Worm (Caenorhabditis elegans) whole organism, late embryonic: ENCODE measurements around the gene rocf-1.

Experiments
- C38D4.7 ChIP-seq: fragments of 200-800 bp; sonication (Bioruptor generic); optimal IDR thresholded peaks from 2 replicates; lab custom pipeline; 2018; ENCODE audit warnings: mild to moderate bottlenecking, missing genetic modification characterization, moderate library complexity, missing compliant biosample characterization
- K02D7.2 ChIP-seq: sonication (generic microtip); optimal IDR thresholded peaks from 2 replicates; lab custom pipeline; 2017; ENCODE audit warnings: mild to moderate bottlenecking, missing genetic modification characterization, missing compliant biosample characterization
- K09A11.1 ChIP-seq: sonication (generic microtip); optimal IDR thresholded peaks from 2 replicates; lab custom pipeline; 2017; ENCODE audit warnings: antibody characterized with exemption, mild to moderate bottlenecking, missing genetic modification characterization, missing compliant biosample characterization; ENCODE audit not compliant: insufficient read depth
- T23F11.4 ChIP-seq: fragments of 200-800 bp; sonication (Bioruptor generic); optimal IDR thresholded peaks from 2 replicates; lab custom pipeline; 2018; ENCODE audit warnings: mild to moderate bottlenecking, missing genetic modification characterization, missing compliant biosample characterization
- Y22D7AL.16 ChIP-seq: sonication (generic microtip); optimal IDR thresholded peaks from 2 replicates; lab custom pipeline; 2016; ENCODE audit warnings: missing genetic modification characterization, missing compliant biosample characterization
- ceh-14 ChIP-seq: sonication (generic microtip); optimal IDR thresholded peaks from 2 replicates; lab custom pipeline; 2016; ENCODE audit warnings: missing genotype, missing genetic modification characterization, missing compliant biosample characterization
- ceh-18 ChIP-seq: sonication (generic microtip); optimal IDR thresholded peaks from 2 replicates; lab custom pipeline; 2016; ENCODE audit warnings: missing genetic modification characterization, missing compliant biosample characterization
- ceh-2 ChIP-seq: sonication (generic microtip); optimal IDR thresholded peaks from 2 replicates; lab custom pipeline; 2016; ENCODE audit warnings: missing genotype, missing genetic modification characterization, missing compliant biosample characterization
- ceh-22 ChIP-seq: sonication (generic microtip); optimal IDR thresholded peaks from 2 replicates; lab custom pipeline; 2017; ENCODE audit warnings: missing biosample characterization, missing genetic modification characterization
- ceh-30 ChIP-seq: fragments of 150-350 bp; optimal IDR thresholded peaks from 2 replicates; lab custom pipeline; 2014; ENCODE audit warnings: missing biosample characterization, missing genetic modification characterization
- ceh-48 ChIP-seq: sonication (generic microtip); optimal IDR thresholded peaks from 2 replicates; lab custom pipeline; 2016; ENCODE audit warnings: missing genetic modification characterization, inconsistent platforms, missing compliant biosample characterization
- elt-2 ChIP-seq: sonication (generic microtip); optimal IDR thresholded peaks from 2 replicates; lab custom pipeline; 2016; ENCODE audit warnings: missing genetic modification reagents, missing genetic modification characterization, missing compliant biosample characterization
- fkh-10 ChIP-seq: fragments of 150-350 bp; optimal IDR thresholded peaks from 2 replicates; lab custom pipeline; 2014; ENCODE audit warnings: missing biosample characterization, missing genetic modification reagents, missing genetic modification characterization
- hlh-13 ChIP-seq: fragments of 200-800 bp; sonication (Bioruptor generic); optimal IDR thresholded peaks from 2 replicates; lab custom pipeline; 2018; ENCODE audit warnings: mild to moderate bottlenecking, missing genetic modification characterization, missing compliant biosample characterization
- hlh-15 ChIP-seq: sonication (generic microtip); optimal IDR thresholded peaks from 2 replicates; lab custom pipeline; 2016; ENCODE audit warnings: missing genetic modification characterization, missing compliant biosample characterization
- hlh-30 ChIP-seq: sonication (generic microtip); optimal IDR thresholded peaks from 2 replicates; lab custom pipeline; 2017; ENCODE audit warnings: antibody characterized with exemption, missing genetic modification characterization, missing compliant biosample characterization; ENCODE audit not compliant: insufficient read depth
- hlh-8 ChIP-seq: sonication (generic microtip); optimal IDR thresholded peaks from 2 replicates; lab custom pipeline; 2016; ENCODE audit warnings: missing genotype, missing genetic modification characterization, missing compliant biosample characterization
- lim-6 ChIP-seq: sonication (generic microtip); optimal IDR thresholded peaks from 2 replicates; lab custom pipeline; 2016; ENCODE audit warnings: missing genetic modification characterization, missing compliant biosample characterization
- lin-11 ChIP-seq: fragments of 200-800 bp; sonication (Bioruptor generic); optimal IDR thresholded peaks from 2 replicates; lab custom pipeline; 2018; ENCODE audit warnings: mild to moderate bottlenecking, missing genetic modification characterization, missing compliant biosample characterization
- mec-3 ChIP-seq: sonication (generic microtip); optimal IDR thresholded peaks from 2 replicates; lab custom pipeline; 2016; ENCODE audit warnings: borderline replicate concordance, missing genetic modification characterization, missing compliant biosample characterization
- nfya-1 ChIP-seq: sonication (generic microtip); optimal IDR thresholded peaks from 2 replicates; lab custom pipeline; 2017; ENCODE audit warnings: missing genetic modification characterization, mild to moderate bottlenecking, missing compliant biosample characterization, antibody characterized with exemption, moderate library complexity
- nhr-11 ChIP-seq: fragments of 150-350 bp; optimal IDR thresholded peaks from 2 replicates; lab custom pipeline; 2014; ENCODE audit warnings: missing biosample characterization, missing genetic modification characterization
- odd-2 ChIP-seq: sonication (generic microtip); optimal IDR thresholded peaks from 2 replicates; lab custom pipeline; 2017; ENCODE audit warnings: antibody characterized with exemption, mild to moderate bottlenecking, missing genetic modification characterization, missing compliant biosample characterization
- pag-3 ChIP-seq: sonication (generic microtip); optimal IDR thresholded peaks from 2 replicates; lab custom pipeline; 2016; ENCODE audit warnings: missing compliant biosample characterization, missing genetic modification characterization, borderline replicate concordance
- pat-9 ChIP-seq: fragments of 200-800 bp; sonication (Bioruptor generic); optimal IDR thresholded peaks from 2 replicates; lab custom pipeline; 2018; ENCODE audit warnings: mild to moderate bottlenecking, missing genetic modification characterization, moderate library complexity, missing compliant biosample characterization
- pax-1 ChIP-seq: fragments of 150-350 bp; optimal IDR thresholded peaks from 2 replicates; lab custom pipeline; 2014; ENCODE audit warnings: missing biosample characterization, missing genetic modification characterization
- pha-4 ChIP-seq: fragments of 150-350 bp; optimal IDR thresholded peaks from 2 replicates; lab custom pipeline; 2018; ENCODE audit warnings: missing biosample characterization, missing genetic modification reagents, missing genetic modification characterization
- pqm-1 ChIP-seq: sonication (generic microtip); optimal IDR thresholded peaks from 2 replicates; lab custom pipeline; 2016; ENCODE audit warnings: missing genetic modification characterization, missing compliant biosample characterization
- pros-1 ChIP-seq: fragments of 150-350 bp; optimal IDR thresholded peaks from 2 replicates; lab custom pipeline; 2014; ENCODE audit warnings: missing biosample characterization, missing genetic modification reagents, missing genetic modification characterization
- rnt-1 ChIP-seq: sonication (generic microtip); optimal IDR thresholded peaks from 2 replicates; lab custom pipeline; 2016; ENCODE audit warnings: missing genetic modification characterization, missing compliant biosample characterization
- sdc-2 ChIP-seq: sonication (generic microtip); optimal IDR thresholded peaks from 2 replicates; lab custom pipeline; 2016; ENCODE audit warnings: missing genotype, missing genetic modification characterization, missing compliant biosample characterization
- tbx-2 ChIP-seq: sonication (generic microtip); optimal IDR thresholded peaks from 2 replicates; lab custom pipeline; 2016; ENCODE audit warnings: missing genetic modification characterization, missing compliant biosample characterization
- tbx-7 ChIP-seq: sonication (generic microtip); optimal IDR thresholded peaks from 2 replicates; lab custom pipeline; 2016; ENCODE audit warnings: missing genotype, missing genetic modification characterization, missing compliant biosample characterization
- unc-3 ChIP-seq, 2 experiments: fragments of 200-800 bp in 1 of 2; sonication (Bioruptor generic) in 1 of 2; sonication (generic microtip) in 1 of 2; conservative IDR thresholded peaks in 1 of 2; optimal IDR thresholded peaks in 1 of 2; 2 replicates each; pipeline versions ENCODE4 v1.3.6 to Lab custom; 2016 to 2022; ENCODE audit warnings: missing compliant biosample characterization in 2 of 2, missing genetic modification characterization in 2 of 2, missing genetic modification reagents in 1 of 2
- unc-55 ChIP-seq: sonication (generic microtip); optimal IDR thresholded peaks from 2 replicates; lab custom pipeline; 2017; ENCODE audit warnings: missing biosample characterization, missing genetic modification reagents, missing genetic modification characterization
- unc-86 ChIP-seq: sonication (generic microtip); optimal IDR thresholded peaks from 2 replicates; lab custom pipeline; 2016; ENCODE audit warnings: missing genetic modification characterization, missing compliant biosample characterization
- ztf-16 ChIP-seq: sonication (generic microtip); optimal IDR thresholded peaks from 2 replicates; lab custom pipeline; 2017; ENCODE audit warnings: missing genetic modification characterization, missing compliant biosample characterization

rocf-1 gene

ce11 chrV:15495169-15495568, 30.9 kb upstream of the rocf-1 start, which contains the start of gene srh-219:
Gene srh-219, plus strand, starts transcription at chrV:15495469.
- no peak for TF ChIP-seq lim-6 (tag; lab: Kevin White, UChicago)
- TF ChIP-seq ceh-30 (tag; lab: Kevin White, UChicago) = no peak
- TF ChIP-seq mec-3 (tag; lab: Kevin White, UChicago) = no peak
- TF ChIP-seq sdc-2 (tag; lab: Kevin White, UChicago) = no peak
- TF ChIP-seq C38D4.7 (GFP tag; lab: Kevin White, UChicago) = no peak
- TF ChIP-seq ceh-48 = no peak
- no peak for TF ChIP-seq odd-2 (tag; lab: Kevin White, UChicago)
- no peak for TF ChIP-seq ceh-22 (tag; lab: Kevin White, UChicago)
- TF ChIP-seq fkh-10 (GFP tag; lab: Kevin White, UChicago) = no peak
- TF ChIP-seq K02D7.2 = no peak
- TF ChIP-seq ceh-18 (tag; lab: Kevin White, UChicago) = no peak
- no peak for TF ChIP-seq ztf-16
- no peak for TF ChIP-seq pax-1 (tag; lab: Kevin White, UChicago)
- no peak for TF ChIP-seq elt-2 (tag; lab: Kevin White, UChicago)
- TF ChIP-seq K09A11.1 (tag; lab: Kevin White, UChicago) = no peak
- TF ChIP-seq rnt-1 = no peak
- no peak for TF ChIP-seq unc-3 (GFP tag; conservative IDR thresholded peaks at IDR 0.05; lab: Robert Waterston, UW)
- no peak for TF ChIP-seq unc-3 (tag; optimal IDR thresholded peaks at IDR 0.05; lab: Kevin White, UChicago)
- no peak for TF ChIP-seq hlh-13 (GFP tag; lab: Kevin White, UChicago)
- TF ChIP-seq pag-3 (tag; lab: Kevin White, UChicago) = no peak
- TF ChIP-seq unc-55 (GFP tag; lab: Kevin White, UChicago) = no peak

- no peak for TF ChIP-seq pqm-1 (tag; lab: Kevin White, UChicago)
- no peak for TF ChIP-seq T23F11.4
- TF ChIP-seq pax-1 (tag; lab: Kevin White, UChicago) = no peak
- TF ChIP-seq tbx-7 (tag; lab: Kevin White, UChicago) = no peak
- TF ChIP-seq hlh-30 (tag; lab: Kevin White, UChicago) = no peak
- TF ChIP-seq lim-6 (tag; lab: Kevin White, UChicago) = no peak
- no peak for TF ChIP-seq ceh-22 (tag; lab: Kevin White, UChicago)
These were observed 29.4 kb upstream of the rocf-1 start, which contains the start of gene srh-218 for ce11 chrV:15493680-15494079. Gene srh-218, plus strand, starts transcription at chrV:15493980.

ce11 chrV:15492518-15492917, 28.2 kb upstream of the rocf-1 start, which contains the start of gene str-264:
Gene str-264, minus strand, starts transcription at chrV:15492618.
- TF ChIP-seq tbx-2 (tag; lab: Kevin White, UChicago) = no peak
- TF ChIP-seq K02D7.2 = no peak
- no peak for TF ChIP-seq lin-11 (tag; lab: Kevin White, UChicago)
- no peak for TF ChIP-seq pag-3 (tag; lab: Kevin White, UChicago)
- TF ChIP-seq unc-86 (tag; lab: Kevin White, UChicago) = no peak
- no peak for TF ChIP-seq Y22D7AL.16 (tag; lab: Kevin White, UChicago)
- TF ChIP-seq nhr-11 (tag; lab: Kevin White, UChicago) = no peak
- no peak for TF ChIP-seq nfya-1 (tag; lab: Kevin White, UChicago)
- TF ChIP-seq ceh-2 (tag; lab: Kevin White, UChicago) = no peak
- no peak for TF ChIP-seq unc-3 (GFP tag; conservative IDR thresholded peaks at IDR 0.05; lab: Robert Waterston, UW)
- no peak for TF ChIP-seq unc-3 (tag; optimal IDR thresholded peaks at IDR 0.05; lab: Kevin White, UChicago)
- TF ChIP-seq pros-1 (tag; lab: Kevin White, UChicago) = no peak
- no peak for TF ChIP-seq ztf-16
- TF ChIP-seq pat-9 (tag; lab: Kevin White, UChicago) = no peak

- no peak for TF ChIP-seq pha-4
- TF ChIP-seq mec-3 (tag; lab: Kevin White, UChicago) = no peak
- no peak for TF ChIP-seq hlh-8 (tag; lab: Kevin White, UChicago)
- TF ChIP-seq elt-2 (tag; lab: Kevin White, UChicago) = no peak
- TF ChIP-seq T23F11.4 = no peak
- no peak for TF ChIP-seq hlh-15 (tag; lab: Kevin White, UChicago)
- no peak for TF ChIP-seq ceh-14 (tag; lab: Kevin White, UChicago)
These were observed 23.5 kb upstream of the rocf-1 start, which contains the start of gene srw-21 for ce11 chrV:15487764-15488163. Gene srw-21, plus strand, starts transcription at chrV:15488064.
